Fruit fly (Drosophila melanogaster) whole organism, prepupa: ENCODE measurements around the gene ChT.
A peak's percentile ranks its signal among the peaks of the same experiment; 100 is the strongest.

Experiments
- Blimp-1 ChIP-seq: fragments of 200-800 bp; sonication (Bioruptor generic); optimal IDR thresholded peaks from 3 replicates; lab custom pipeline; 2017; ENCODE audit warnings: missing biosample characterization, missing genetic modification characterization, mild to moderate bottlenecking, moderate library complexity, missing genetic modification reagents
- CG10669 ChIP-seq: fragments of 200-800 bp; sonication (Bioruptor generic); optimal IDR thresholded peaks from 3 replicates; lab custom pipeline; 2018; ENCODE audit warnings: missing biosample characterization, mild to moderate bottlenecking, missing genetic modification characterization, moderate library complexity
- CG11762 ChIP-seq: fragments of 200-800 bp; sonication (Bioruptor generic); optimal IDR thresholded peaks from 3 replicates; lab custom pipeline; 2016; ENCODE audit warnings: missing biosample characterization, missing genetic modification characterization; ENCODE audit not compliant: insufficient read depth
- CG15336 ChIP-seq: fragments of 200-800 bp; sonication (Bioruptor generic); IDR thresholded peaks from 2 replicates; pipeline ENCODE4 v1.3.6; 2022; ENCODE audit warnings: missing biosample characterization, missing genetic modification characterization
- CG1621 ChIP-seq: fragments of 200-800 bp; sonication (Bioruptor generic); optimal IDR thresholded peaks from 3 replicates; lab custom pipeline; 2018; ENCODE audit warnings: missing biosample characterization, mild to moderate bottlenecking, missing genetic modification characterization
- CG16779 ChIP-seq: fragments of 200-800 bp; sonication (Bioruptor generic); optimal IDR thresholded peaks from 3 replicates; lab custom pipeline; 2017; ENCODE audit warnings: missing biosample characterization, mild to moderate bottlenecking, missing genetic modification characterization
- CG3032 ChIP-seq: fragments of 200-800 bp; optimal IDR thresholded peaks from 2 replicates; lab custom pipeline; 2019; ENCODE audit warnings: missing biosample characterization, mild to moderate bottlenecking, missing genetic modification characterization, moderate library complexity
- CG31627 ChIP-seq: fragments of 200-800 bp; sonication (Bioruptor generic); optimal IDR thresholded peaks from 3 replicates; lab custom pipeline; 2016; ENCODE audit warnings: missing biosample characterization, missing genetic modification characterization
- CG32006 ChIP-seq: fragments of 200-800 bp; sonication (Bioruptor generic); optimal IDR thresholded peaks from 3 replicates; lab custom pipeline; 2017; ENCODE audit warnings: missing biosample characterization, mild to moderate bottlenecking, missing genetic modification characterization
- CG3919 ChIP-seq: fragments of 200-800 bp; sonication (Bioruptor generic); optimal IDR thresholded peaks from 3 replicates; lab custom pipeline; 2016; ENCODE audit warnings: missing biosample characterization, missing genetic modification characterization
- CG4318 ChIP-seq: fragments of 200-800 bp; sonication (Bioruptor generic); optimal IDR thresholded peaks from 3 replicates; lab custom pipeline; 2017; ENCODE audit warnings: missing biosample characterization, mild to moderate bottlenecking, missing genetic modification characterization
- CG6163 ChIP-seq: fragments of 200-800 bp; sonication (Bioruptor generic); IDR thresholded peaks from 3 replicates; pipeline ENCODE4 v1.3.6; 2022; ENCODE audit warnings: missing biosample characterization, missing genetic modification characterization
- CG6276 ChIP-seq: fragments of 200-800 bp; sonication (Bioruptor generic); optimal IDR thresholded peaks from 2 replicates; lab custom pipeline; 2017; ENCODE audit warnings: missing biosample characterization, mild to moderate bottlenecking, missing genetic modification characterization
- CG6792 ChIP-seq: fragments of 200-800 bp; sonication (Bioruptor generic); optimal IDR thresholded peaks from 3 replicates; lab custom pipeline; 2016; ENCODE audit warnings: missing biosample characterization, missing genetic modification characterization
- CG6808 ChIP-seq: fragments of 200-800 bp; sonication (Bioruptor generic); optimal IDR thresholded peaks from 3 replicates; lab custom pipeline; 2017; ENCODE audit warnings: missing biosample characterization, missing genetic modification characterization, mild to moderate bottlenecking, moderate library complexity, missing genetic modification reagents
- CG6854 ChIP-seq: fragments of 200-800 bp; sonication (Bioruptor generic); optimal IDR thresholded peaks from 2 replicates; lab custom pipeline; 2017; ENCODE audit warnings: missing biosample characterization, mild to moderate bottlenecking, missing genetic modification characterization
- CG7368 ChIP-seq: fragments of 200-800 bp; sonication (Bioruptor generic); optimal IDR thresholded peaks from 3 replicates; lab custom pipeline; 2016; ENCODE audit warnings: missing biosample characterization, missing genetic modification characterization
- CG8119 ChIP-seq: fragments of 200-800 bp; sonication (Bioruptor generic); IDR thresholded peaks from 3 replicates; pipeline ENCODE4 v1.3.6; 2022; ENCODE audit warnings: missing biosample characterization, missing genetic modification characterization
- CG8319 ChIP-seq: fragments of 200-800 bp; sonication (Bioruptor generic); optimal IDR thresholded peaks from 3 replicates; lab custom pipeline; 2016; ENCODE audit warnings: missing biosample characterization, missing genetic modification characterization
- CG9139 ChIP-seq: fragments of 200-800 bp; sonication (Bioruptor generic); optimal IDR thresholded peaks from 3 replicates; lab custom pipeline; 2017; ENCODE audit warnings: missing biosample characterization, mild to moderate bottlenecking, missing genetic modification characterization
- Eip75B ChIP-seq: fragments of 200-800 bp; sonication (Bioruptor generic); optimal IDR thresholded peaks from 3 replicates; lab custom pipeline; 2016; ENCODE audit warnings: missing biosample characterization, missing genetic modification characterization
- Eip78C ChIP-seq: fragments of 200-800 bp; sonication (Bioruptor generic); peaks from one replicate; lab custom pipeline; 2016; ENCODE audit warnings: missing biosample characterization, missing genetic modification characterization
- Eip93F ChIP-seq: fragments of 200-800 bp; sonication (Bioruptor generic); optimal IDR thresholded peaks from 2 replicates; lab custom pipeline; 2016; ENCODE audit warnings: missing biosample characterization, mild to moderate bottlenecking, missing genetic modification characterization
- Ets21C ChIP-seq: fragments of 200-800 bp; sonication (Bioruptor generic); optimal IDR thresholded peaks from 3 replicates; lab custom pipeline; 2016; ENCODE audit warnings: missing biosample characterization, missing genetic modification characterization
- Ets96B ChIP-seq: fragments of 200-800 bp; optimal IDR thresholded peaks from 2 replicates; lab custom pipeline; 2019; ENCODE audit warnings: missing biosample characterization, mild to moderate bottlenecking, missing genetic modification characterization, moderate library complexity
- Hr38 ChIP-seq: sonication (Bioruptor generic); optimal IDR thresholded peaks from 2 replicates; lab custom pipeline; 2016; ENCODE audit warnings: missing biosample characterization, missing genetic modification characterization
- Hr4 ChIP-seq: fragments of 200-800 bp; sonication (Bioruptor generic); optimal IDR thresholded peaks from 3 replicates; lab custom pipeline; 2016; ENCODE audit warnings: missing biosample characterization, missing genetic modification characterization
- Lpt ChIP-seq: fragments of 200-800 bp; sonication (Bioruptor generic); optimal IDR thresholded peaks from 3 replicates; lab custom pipeline; 2016; ENCODE audit warnings: missing biosample characterization, missing genetic modification characterization
- OdsH ChIP-seq: fragments of 200-800 bp; sonication (Bioruptor generic); optimal IDR thresholded peaks from 3 replicates; lab custom pipeline; 2016; ENCODE audit warnings: missing biosample characterization, missing genetic modification characterization
- Smox ChIP-seq: fragments of 200-800 bp; sonication (Bioruptor generic); optimal IDR thresholded peaks from 3 replicates; lab custom pipeline; 2016; ENCODE audit warnings: missing biosample characterization, missing genetic modification characterization
- Sox102F ChIP-seq: fragments of 200-800 bp; sonication (Bioruptor generic); optimal IDR thresholded peaks from 2 replicates; lab custom pipeline; 2016; ENCODE audit warnings: missing biosample characterization, mild to moderate bottlenecking, missing genetic modification characterization
- Sox14 ChIP-seq: fragments of 200-800 bp; sonication (Bioruptor generic); optimal IDR thresholded peaks from 3 replicates; lab custom pipeline; 2016; ENCODE audit warnings: missing biosample characterization, missing genetic modification characterization
- Sox15 ChIP-seq: fragments of 200-800 bp; sonication (Bioruptor generic); optimal IDR thresholded peaks from 3 replicates; lab custom pipeline; 2016; ENCODE audit warnings: missing biosample characterization, missing genetic modification characterization
- achi ChIP-seq: fragments of 200-800 bp; sonication (Bioruptor generic); optimal IDR thresholded peaks from 3 replicates; lab custom pipeline; 2016; ENCODE audit warnings: missing biosample characterization, missing genetic modification characterization
- acj6 ChIP-seq: fragments of 200-800 bp; sonication (Bioruptor generic); optimal IDR thresholded peaks from 3 replicates; lab custom pipeline; 2016; ENCODE audit warnings: missing biosample characterization, missing genetic modification characterization
- cyc ChIP-seq: fragments of 200-800 bp; sonication (Bioruptor generic); optimal IDR thresholded peaks from 3 replicates; lab custom pipeline; 2016; ENCODE audit warnings: missing biosample characterization, missing genetic modification characterization
- dac ChIP-seq: fragments of 200-800 bp; sonication (Bioruptor generic); optimal IDR thresholded peaks from 2 replicates; lab custom pipeline; 2017; ENCODE audit warnings: missing biosample characterization, mild to moderate bottlenecking, missing genetic modification characterization
- dsx ChIP-seq: fragments of 200-800 bp; optimal IDR thresholded peaks from 3 replicates; lab custom pipeline; 2019; ENCODE audit warnings: missing biosample characterization, mild to moderate bottlenecking, missing genetic modification characterization, moderate library complexity; ENCODE audit not compliant: poor library complexity, severe bottlenecking
- esn ChIP-seq: fragments of 200-800 bp; sonication (Bioruptor generic); optimal IDR thresholded peaks from 2 replicates; lab custom pipeline; 2016; ENCODE audit warnings: missing biosample characterization, mild to moderate bottlenecking, missing genetic modification characterization, moderate library complexity
- fd59A ChIP-seq: fragments of 200-800 bp; sonication (Bioruptor generic); optimal IDR thresholded peaks from 2 replicates; lab custom pipeline; 2017; ENCODE audit warnings: missing biosample characterization, mild to moderate bottlenecking, missing genetic modification characterization, missing genetic modification reagents
- fd85E ChIP-seq: fragments of 200-800 bp; sonication (Bioruptor generic); optimal IDR thresholded peaks from 3 replicates; lab custom pipeline; 2016; ENCODE audit warnings: missing biosample characterization, missing genetic modification characterization
- fkh ChIP-seq: fragments of 200-800 bp; sonication (Bioruptor generic); optimal IDR thresholded peaks from 3 replicates; lab custom pipeline; 2017; ENCODE audit warnings: missing biosample characterization, mild to moderate bottlenecking, missing genetic modification characterization, moderate library complexity
- lz ChIP-seq: fragments of 200-800 bp; sonication (Bioruptor generic); optimal IDR thresholded peaks from 3 replicates; lab custom pipeline; 2016; ENCODE audit warnings: missing biosample characterization, missing genetic modification characterization
- pdm3 ChIP-seq: fragments of 200-800 bp; sonication (Bioruptor generic); optimal IDR thresholded peaks from 3 replicates; lab custom pipeline; 2016; ENCODE audit warnings: missing biosample characterization, missing genetic modification characterization
- salr ChIP-seq, 2 experiments: fragments of 200-800 bp; sonication (Bioruptor generic); optimal IDR thresholded peaks; 3 replicates each; lab custom pipeline; 2016 to 2018; ENCODE audit warnings: missing biosample characterization in 2 of 2, missing genetic modification characterization in 2 of 2, mild to moderate bottlenecking in 1 of 2
- spab ChIP-seq: fragments of 200-800 bp; sonication (Bioruptor generic); optimal IDR thresholded peaks from 2 replicates; lab custom pipeline; 2017; ENCODE audit warnings: missing biosample characterization, mild to moderate bottlenecking, missing genetic modification characterization, missing genetic modification reagents
- svp ChIP-seq: fragments of 200-800 bp; sonication (Bioruptor generic); peaks from one replicate; lab custom pipeline; 2016; ENCODE audit warnings: missing biosample characterization, missing genetic modification characterization
- vri ChIP-seq: fragments of 200-800 bp; sonication (Bioruptor generic); optimal IDR thresholded peaks from 3 replicates; lab custom pipeline; 2016; ENCODE audit warnings: missing biosample characterization, mild to moderate bottlenecking, missing genetic modification characterization

The ChT gene

dm6 chr3R:18667659-18668248, 12.7 kb upstream of the ChT start, which contains the start of gene CG31229:
Gene CG31229, plus strand, starts transcription at chr3R:18667852.
- TF ChIP-seq dac (GFP tag; lab: Kevin White, UChicago): no peak
- TF ChIP-seq CG6276: no peak
- peak; percentile 17; the same call in 1 of the 2 replicates for TF ChIP-seq CG15336 (GFP tag; lab: Robert Waterston, UW)
- no peak for TF ChIP-seq Blimp-1 (GFP tag; lab: Kevin White, UChicago)
- TF ChIP-seq Eip78C (GFP tag; lab: Kevin White, UChicago): peak; percentile 8
- no peak for TF ChIP-seq CG6163 (GFP tag; lab: Robert Waterston, UW)
- TF ChIP-seq CG10669 (GFP tag; lab: Kevin White, UChicago): no peak
- peak; percentile 80 for TF ChIP-seq vri (GFP tag; lab: Kevin White, UChicago)
- no peak for TF ChIP-seq Hr38 (GFP tag; lab: Kevin White, UChicago)
- TF ChIP-seq Eip93F (GFP tag; lab: Kevin White, UChicago): no peak
- TF ChIP-seq Eip75B (GFP tag; lab: Kevin White, UChicago): no peak
- TF ChIP-seq esn (GFP tag; lab: Kevin White, UChicago): no peak
- TF ChIP-seq CG6854 (GFP tag; lab: Kevin White, UChicago): peak; percentile 41
- no peak for TF ChIP-seq Hr4

- TF ChIP-seq CG16779 (tag; lab: Kevin White, UChicago): no peak
- TF ChIP-seq Ets21C (GFP tag; lab: Kevin White, UChicago): no peak
- peak; percentile 2 for TF ChIP-seq CG1621
- no peak for TF ChIP-seq Eip75B (GFP tag; lab: Kevin White, UChicago)
- TF ChIP-seq CG6792 (GFP tag; lab: Kevin White, UChicago): no peak
- no peak for TF ChIP-seq Sox14 (GFP tag; lab: Kevin White, UChicago)
- TF ChIP-seq achi (GFP tag; lab: Kevin White, UChicago): no peak
- TF ChIP-seq Ets96B (tag; lab: Kevin White, UChicago): no peak
- no peak for TF ChIP-seq CG10669 (GFP tag; lab: Kevin White, UChicago)
- no peak for TF ChIP-seq pdm3 (GFP tag; lab: Kevin White, UChicago)
- no peak for TF ChIP-seq acj6 (GFP tag; lab: Kevin White, UChicago)
- no peak for TF ChIP-seq Smox (GFP tag; lab: Kevin White, UChicago)
- no peak for TF ChIP-seq esn (GFP tag; lab: Kevin White, UChicago)
- TF ChIP-seq CG7368: no peak
- TF ChIP-seq CG8119: peak; percentile 22; the same call in 1 of the 3 replicates
- TF ChIP-seq Hr4: no peak
- TF ChIP-seq fd59A (GFP tag; lab: Kevin White, UChicago): no peak
- no peak for TF ChIP-seq CG9139 (GFP tag; lab: Kevin White, UChicago)
- no peak for TF ChIP-seq CG31627
- TF ChIP-seq CG32006 (GFP tag; lab: Kevin White, UChicago): no peak
- TF ChIP-seq Sox102F: no peak
- TF ChIP-seq CG11762 (GFP tag; lab: Kevin White, UChicago): no peak
- no peak for TF ChIP-seq CG8319 (GFP tag; lab: Kevin White, UChicago)
- TF ChIP-seq CG3032 (tag; lab: Kevin White, UChicago): no peak
- TF ChIP-seq CG3919 (GFP tag; lab: Kevin White, UChicago): no peak
- no peak for TF ChIP-seq svp (GFP tag; lab: Kevin White, UChicago)
- TF ChIP-seq CG15336 (GFP tag; lab: Robert Waterston, UW): peak; percentile 34; the same call in 1 of the 2 replicates
- no peak for TF ChIP-seq fd85E (GFP tag; lab: Kevin White, UChicago)
- TF ChIP-seq OdsH (GFP tag; lab: Kevin White, UChicago): no peak
- peak; percentile 3 for TF ChIP-seq CG6854 (GFP tag; lab: Kevin White, UChicago)
- no peak for TF ChIP-seq salr (GFP tag; optimal IDR thresholded peaks at IDR 0.05; lab: Kevin White, UChicago)
- TF ChIP-seq Hr38 (GFP tag; lab: Kevin White, UChicago): no peak
- TF ChIP-seq dsx (GFP tag; lab: Kevin White, UChicago): peak; percentile 58
- TF ChIP-seq Lpt (GFP tag; lab: Kevin White, UChicago): no peak
- TF ChIP-seq Blimp-1 (GFP tag; lab: Kevin White, UChicago): no peak
- peak; percentile 11 for TF ChIP-seq CG6808 (GFP tag; lab: Kevin White, UChicago)
- no peak for TF ChIP-seq fkh (GFP tag; lab: Kevin White, UChicago)
- no peak for TF ChIP-seq Sox15 (GFP tag; lab: Kevin White, UChicago)
- no peak for TF ChIP-seq lz (GFP tag; lab: Kevin White, UChicago)
- TF ChIP-seq spab (GFP tag; lab: Kevin White, UChicago): no peak
- no peak for TF ChIP-seq CG4318 (GFP tag; lab: Kevin White, UChicago)
- TF ChIP-seq cyc (GFP tag; lab: Kevin White, UChicago): no peak
Observed at dm6 chr3R:18669152-18669551, 11.3 kb upstream of the ChT start, which contains the start of gene CG7702. Gene CG7702, plus strand, starts transcription at chr3R:18669390.
